Worm (Caenorhabditis elegans): ENCODE data around the gene set-3.

ce11 chrIII:9685959-9686358 is 8.4 kb downstream of the set-3 start, which contains the start of gene C07A9.10:
- TF ChIP-seq him-1 (tag; optimal IDR thresholded peaks at IDR 0.05), result no peak
- TF ChIP-seq dao-5 (tag; optimal IDR thresholded peaks at IDR 0.05), result no peak
